Fruit fly (Drosophila melanogaster) whole organism: Measurements from ENCODE around the gene CG12231.

Experiments
- CG8478 ChIP-seq: fragments of >200 bp; optimal IDR thresholded peaks from 2 replicates; lab custom pipeline; 2018; ENCODE audit warnings: inconsistent platforms
- pan ChIP-seq: fragments of >200 bp; optimal IDR thresholded peaks from 2 replicates; lab custom pipeline; 2017
- usp ChIP-seq: fragments of >200 bp; optimal IDR thresholded peaks from 2 replicates; lab custom pipeline; 2017; ENCODE audit warnings: missing biosample characterization, missing genetic modification characterization, mixed read lengths

dm6 chrX:19546658-19547038, 15.1 kb upstream of the CG12231 start:
- TF ChIP-seq CG8478 (no peak), pan (lab: Kevin White, UChicago) (no peak), usp (GFP tag; lab: Kevin White, UChicago) (no peak)
